Worm (Caenorhabditis elegans): Measurements from ENCODE around the gene txt-6.
"Not testable (repeated sequence)": the region's sequence is repeated elsewhere in the genome, so short reads cannot be mapped to it uniquely, and the experiment has no call there.

- not testable (repeated sequence) for TF ChIP-seq pes-1 (GFP tag; IDR thresholded peaks at IDR 0.05); ets-7 (tag; optimal IDR thresholded peaks at IDR 0.05); tbx-37 (GFP tag; conservative IDR thresholded peaks at IDR 0.05)
Observed at ce11 chrV:4573824-4574223, 32.9 kb downstream of the txt-6 start, which contains the start of gene hpo-39.

All from whole organism, early embryonic.